Fruit fly (Drosophila melanogaster): ENCODE data around the gene Osi20.
A peak's percentile ranks its signal among the peaks of the same experiment; 100 is the strongest.

The Osi20 gene

dm6 chr3R:6334906-6335433 lies 4.9 kb upstream of the Osi20 start, which contains the start of gene Osi19:
TSS of gene Osi19 (plus strand) at chr3R:6335362.
- TF ChIP-seq D1 (tag; optimal IDR thresholded peaks at IDR 0.05) = peak; percentile 63
- TF ChIP-seq CG34367 (tag; optimal IDR thresholded peaks at IDR 0.05) = no peak

dm6 chr3R:6337397-6337796 lies 2.5 kb upstream of the Osi20 start:
- TF ChIP-seq CG9948 (tag; optimal IDR thresholded peaks at IDR 0.05) (no peak), CG15710 (tag; optimal IDR thresholded peaks at IDR 0.05) (no peak), CG8301 (tag; optimal IDR thresholded peaks at IDR 0.05) (no peak), CG13204 (GFP tag; optimal IDR thresholded peaks at IDR 0.05) (no peak), EcR (GFP tag; optimal IDR thresholded peaks at IDR 0.05) (no peak), CG8159 (tag; optimal IDR thresholded peaks at IDR 0.05) (no peak), gl (tag; optimal IDR thresholded peaks at IDR 0.05) (no peak), Pif1B (GFP tag; optimal IDR thresholded peaks at IDR 0.05) (no peak), CG4496 (GFP tag; IDR thresholded peaks at IDR 0.05) (no peak), CG34367 (tag; optimal IDR thresholded peaks at IDR 0.05) (no peak), Ets98B (GFP tag; IDR thresholded peaks at IDR 0.05) (no peak), D1 (tag; optimal IDR thresholded peaks at IDR 0.05) (no peak), CG17806 (tag; optimal IDR thresholded peaks at IDR 0.05) (no peak), Snoo (tag; optimal IDR thresholded peaks at IDR 0.05) (no peak), CG12605 (GFP tag; IDR thresholded peaks at IDR 0.05) (no peak), CG10348 (GFP tag; IDR thresholded peaks at IDR 0.05) (no peak), Pif1A (GFP tag; optimal IDR thresholded peaks at IDR 0.05) (no peak), CG32121 (GFP tag; IDR thresholded peaks at IDR 0.05) (no peak), rn (GFP tag; IDR thresholded peaks at IDR 0.05) (no peak)

dm6 chr3R:6341668-6342067 lies 1.8 kb downstream of the Osi20 start, which contains the start of gene CG17917:
TSS of gene CG17917 (plus strand) at chr3R:6341968.
- no peak for TF ChIP-seq CG12605 (GFP tag; IDR thresholded peaks at IDR 0.05)
- no peak for TF ChIP-seq gl (tag; optimal IDR thresholded peaks at IDR 0.05)
- no peak for TF ChIP-seq fd96Ca (GFP tag; IDR thresholded peaks at IDR 0.05)
- no peak for TF ChIP-seq CG4496 (GFP tag; IDR thresholded peaks at IDR 0.05)
- TF ChIP-seq CG15710 (tag; optimal IDR thresholded peaks at IDR 0.05) = no peak
- TF ChIP-seq CG8301 (tag; optimal IDR thresholded peaks at IDR 0.05) = no peak
- no peak for TF ChIP-seq Pif1B (GFP tag; optimal IDR thresholded peaks at IDR 0.05)
- TF ChIP-seq CG13204 (GFP tag; optimal IDR thresholded peaks at IDR 0.05) = no peak
- TF ChIP-seq Pif1A (GFP tag; optimal IDR thresholded peaks at IDR 0.05) = no peak
- TF ChIP-seq EcR (GFP tag; optimal IDR thresholded peaks at IDR 0.05) = no peak
- no peak for TF ChIP-seq Snoo (tag; optimal IDR thresholded peaks at IDR 0.05)
- TF ChIP-seq CG9948 (tag; optimal IDR thresholded peaks at IDR 0.05) = no peak
- no peak for TF ChIP-seq D1 (tag; optimal IDR thresholded peaks at IDR 0.05)
- no peak for TF ChIP-seq CG32121 (GFP tag; IDR thresholded peaks at IDR 0.05)
- no peak for TF ChIP-seq rn (GFP tag; IDR thresholded peaks at IDR 0.05)
- no peak for TF ChIP-seq Ets98B (GFP tag; IDR thresholded peaks at IDR 0.05)
- no peak for TF ChIP-seq CG17806 (tag; optimal IDR thresholded peaks at IDR 0.05)

dm6 chr3R:6342702-6343101 lies 2.8 kb downstream of the Osi20 start, which contains the start of gene CG10298:
TSS of gene CG10298 (plus strand) at chr3R:6343002.
- no peak for TF ChIP-seq CG14655 (GFP tag; optimal IDR thresholded peaks at IDR 0.05)
- no peak for TF ChIP-seq EcR (GFP tag; optimal IDR thresholded peaks at IDR 0.05)
- TF ChIP-seq rn (GFP tag; IDR thresholded peaks at IDR 0.05) = no peak

dm6 chr3R:6343396-6344239 lies 3.7 kb downstream of the Osi20 start, which contains the start of gene CG17919:
TSS of gene CG17919 (plus strand) at chr3R:6344029.
- TF ChIP-seq rn (GFP tag; IDR thresholded peaks at IDR 0.05) = no peak
- peak; percentile 11 for TF ChIP-seq D1 (tag; optimal IDR thresholded peaks at IDR 0.05)
- TF ChIP-seq CG15710 (tag; optimal IDR thresholded peaks at IDR 0.05) = no peak
- peak; percentile 6; the same call in 1 of the 2 replicates for TF ChIP-seq Ets98B (GFP tag; IDR thresholded peaks at IDR 0.05)
- TF ChIP-seq CG14655 (GFP tag; optimal IDR thresholded peaks at IDR 0.05) = no peak
- TF ChIP-seq Pif1A (GFP tag; optimal IDR thresholded peaks at IDR 0.05) = peak; percentile 12
- TF ChIP-seq CG9948 (tag; optimal IDR thresholded peaks at IDR 0.05) = no peak
- TF ChIP-seq fd96Ca (GFP tag; IDR thresholded peaks at IDR 0.05) = peak; percentile 34; the same call in 1 of the 3 replicates
- TF ChIP-seq Pif1B (GFP tag; optimal IDR thresholded peaks at IDR 0.05) = peak; percentile 26
- TF ChIP-seq CG32121 (GFP tag; IDR thresholded peaks at IDR 0.05) = 0 out of 2 replicates have a peak, but pooled peaks have one; percentile 12
- TF ChIP-seq CG13204 (GFP tag; optimal IDR thresholded peaks at IDR 0.05) = no peak
- peak; percentile 8 for TF ChIP-seq CG8159 (tag; optimal IDR thresholded peaks at IDR 0.05)

dm6 chr3R:6345814-6346213 lies 5.9 kb downstream of the Osi20 start, which contains the start of the genes SmD2 and CG18048:
TSS of gene SmD2 (minus strand) at chr3R:6345911.
TSS of gene CG18048 (plus strand) at chr3R:6346111.
- TF ChIP-seq CG32121 (GFP tag; IDR thresholded peaks at IDR 0.05) = no peak
- TF ChIP-seq fd96Ca (GFP tag; IDR thresholded peaks at IDR 0.05) = no peak
- TF ChIP-seq CG34367 (tag; optimal IDR thresholded peaks at IDR 0.05) = no peak
- TF ChIP-seq D1 (tag; optimal IDR thresholded peaks at IDR 0.05) = no peak
- no peak for TF ChIP-seq CG17806 (tag; optimal IDR thresholded peaks at IDR 0.05)
- TF ChIP-seq EcR (GFP tag; optimal IDR thresholded peaks at IDR 0.05) = no peak
- no peak for TF ChIP-seq CG4496 (GFP tag; IDR thresholded peaks at IDR 0.05)
- no peak for TF ChIP-seq CG15710 (tag; optimal IDR thresholded peaks at IDR 0.05)
- TF ChIP-seq CG9948 (tag; optimal IDR thresholded peaks at IDR 0.05) = no peak
- TF ChIP-seq Pif1B (GFP tag; optimal IDR thresholded peaks at IDR 0.05) = no peak
- no peak for TF ChIP-seq CG14655 (GFP tag; optimal IDR thresholded peaks at IDR 0.05)
- no peak for TF ChIP-seq Snoo (tag; optimal IDR thresholded peaks at IDR 0.05)
- TF ChIP-seq gl (tag; optimal IDR thresholded peaks at IDR 0.05) = no peak
- no peak for TF ChIP-seq CG12605 (GFP tag; IDR thresholded peaks at IDR 0.05)
- no peak for TF ChIP-seq CG10348 (GFP tag; IDR thresholded peaks at IDR 0.05)
- TF ChIP-seq CG13204 (GFP tag; optimal IDR thresholded peaks at IDR 0.05) = no peak
